Worm (Caenorhabditis elegans) whole organism, L4 larva: ENCODE results near the gene F40E12.1.

Source experiments
- D1046.2 ChIP-seq: fragments of 200-800 bp; sonication (Bioruptor generic); IDR thresholded peaks from 2 replicates; pipeline ENCODE4 v1.3.6; 2022; ENCODE audit warnings: missing genetic modification characterization, missing compliant biosample characterization
- F26F4.8 ChIP-seq: fragments of 200-800 bp; sonication (Bioruptor generic); conservative IDR thresholded peaks from 2 replicates; pipeline ENCODE4 v1.3.6; 2022; ENCODE audit warnings: missing genetic modification characterization, missing compliant biosample characterization
- R02D3.7 ChIP-seq: fragments of 150-350 bp; sonication (generic microtip); optimal IDR thresholded peaks from 3 replicates; lab custom pipeline; 2014; ENCODE audit warnings: missing biosample characterization, missing genetic modification characterization
- T26A8.4 ChIP-seq: fragments of 200-800 bp; sonication (Bioruptor generic); IDR thresholded peaks from 2 replicates; pipeline ENCODE4 v1.3.6; 2022; ENCODE audit warnings: missing genetic modification characterization, missing compliant biosample characterization
- Y48G9A.11 ChIP-seq: fragments of 200-800 bp; sonication (Bioruptor generic); IDR thresholded peaks from 2 replicates; pipeline ENCODE4 v1.3.6; 2022; ENCODE audit warnings: missing genetic modification reagents, missing genetic modification characterization, missing compliant biosample characterization
- Y5F2A.4 ChIP-seq: fragments of 200-800 bp; sonication (Bioruptor generic); optimal IDR thresholded peaks from 2 replicates; lab custom pipeline; 2018; ENCODE audit warnings: mild to moderate bottlenecking, missing genetic modification characterization, missing compliant biosample characterization
- ZK337.2 ChIP-seq: fragments of 200-800 bp; sonication (Bioruptor generic); IDR thresholded peaks from 2 replicates; pipeline ENCODE4 v1.3.6; 2022; ENCODE audit warnings: missing genetic modification reagents, missing genetic modification characterization, missing compliant biosample characterization
- ZK546.5 ChIP-seq, 2 experiments: sonication (generic microtip); optimal IDR thresholded peaks; 2 replicates each; lab custom pipeline; 2017; ENCODE audit warnings: missing biosample characterization in 2 of 2, missing genetic modification characterization in 2 of 2
- aha-1 ChIP-seq: fragments of 150-350 bp; peaks from one replicate; lab custom pipeline; 2014; ENCODE audit warnings: missing biosample characterization, missing genetic modification characterization
- ama-1 ChIP-seq: fragments of 150-350 bp; optimal IDR thresholded peaks from 2 replicates; lab custom pipeline; 2014; ENCODE audit warnings: inconsistent platforms, mixed read lengths
- arid-1 ChIP-seq: fragments of 200-800 bp; sonication (Bioruptor generic); conservative IDR thresholded peaks from 2 replicates; pipeline ENCODE4 v1.3.6; 2022; ENCODE audit warnings: missing genetic modification reagents, missing genetic modification characterization, missing compliant biosample characterization
- ceh-20 ChIP-seq: fragments of 200-800 bp; sonication (Bioruptor generic); IDR thresholded peaks from 2 replicates; pipeline ENCODE4 v1.3.6; 2022; ENCODE audit warnings: missing genetic modification reagents, missing genetic modification characterization, missing compliant biosample characterization
- ceh-28 ChIP-seq: fragments of 150-350 bp; optimal IDR thresholded peaks from 2 replicates; lab custom pipeline; 2014; ENCODE audit warnings: missing biosample characterization, missing genetic modification reagents, missing genetic modification characterization
- ceh-44 ChIP-seq: fragments of 200-800 bp; sonication (Bioruptor generic); IDR thresholded peaks from 2 replicates; pipeline ENCODE4 v1.3.6; 2022; ENCODE audit warnings: missing genetic modification reagents, missing genetic modification characterization, missing compliant biosample characterization
- ceh-62 ChIP-seq: sonication (generic microtip); optimal IDR thresholded peaks from 2 replicates; lab custom pipeline; 2017; ENCODE audit warnings: missing biosample characterization, missing genetic modification characterization
- ces-1 ChIP-seq: fragments of 150-350 bp; sonication (generic microtip); optimal IDR thresholded peaks from 4 replicates; lab custom pipeline; 2014; ENCODE audit warnings: missing biosample characterization, missing genetic modification reagents, missing genetic modification characterization
- daf-12 ChIP-seq: fragments of 150-350 bp; optimal IDR thresholded peaks from 2 replicates; lab custom pipeline; 2014; ENCODE audit warnings: missing biosample characterization, missing genetic modification reagents, missing genetic modification characterization
- daf-16 ChIP-seq, 3 experiments: sonication (generic microtip); optimal IDR thresholded peaks; 2 replicates each; lab custom pipeline; 2016 to 2017; ENCODE audit warnings: missing genetic modification characterization in 3 of 3, missing genetic modification reagents in 3 of 3, mild to moderate bottlenecking in 2 of 3, missing compliant biosample characterization in 2 of 3, missing biosample characterization in 1 of 3, moderate library complexity in 1 of 3
- duxl-1 ChIP-seq: sonication (generic microtip); optimal IDR thresholded peaks from 2 replicates; lab custom pipeline; 2016; ENCODE audit warnings: mild to moderate bottlenecking, missing genetic modification characterization, moderate library complexity, missing compliant biosample characterization; ENCODE audit not compliant: poor library complexity
- egl-43 ChIP-seq: fragments of 200-800 bp; sonication (Bioruptor generic); IDR thresholded peaks from 2 replicates; pipeline ENCODE4 v1.3.6; 2022; ENCODE audit warnings: missing genetic modification reagents, missing genetic modification characterization, missing compliant biosample characterization
- fkh-10 ChIP-seq: fragments of 150-350 bp; optimal IDR thresholded peaks from 2 replicates; lab custom pipeline; 2014; ENCODE audit warnings: missing biosample characterization, missing genetic modification reagents, missing genetic modification characterization
- gei-8 ChIP-seq: fragments of 200-800 bp; sonication (Bioruptor generic); optimal IDR thresholded peaks from 2 replicates; lab custom pipeline; 2018; ENCODE audit warnings: mild to moderate bottlenecking, missing genetic modification characterization, missing compliant biosample characterization
- hlh-11 ChIP-seq: fragments of 200-800 bp; sonication (Bioruptor generic); optimal IDR thresholded peaks from 2 replicates; lab custom pipeline; 2018; ENCODE audit warnings: mild to moderate bottlenecking, missing genetic modification characterization, missing compliant biosample characterization
- hmg-1.1 ChIP-seq: fragments of 200-800 bp; sonication (Bioruptor generic); IDR thresholded peaks from 2 replicates; pipeline ENCODE4 v1.3.6; 2022; ENCODE audit warnings: missing genetic modification reagents, missing genetic modification characterization, missing compliant biosample characterization
- jun-1 ChIP-seq: fragments of 150-350 bp; optimal IDR thresholded peaks from 2 replicates; lab custom pipeline; 2014; ENCODE audit warnings: missing biosample characterization, missing genetic modification reagents, missing genetic modification characterization
- lim-7 ChIP-seq: fragments of 200-800 bp; sonication (Bioruptor generic); IDR thresholded peaks from 2 replicates; pipeline ENCODE4 v1.3.6; 2022; ENCODE audit warnings: missing genetic modification characterization, missing compliant biosample characterization
- lin-1 ChIP-seq: fragments of 200-800 bp; sonication (Bioruptor generic); IDR thresholded peaks from 2 replicates; pipeline ENCODE4 v1.3.6; 2022; ENCODE audit warnings: missing genetic modification reagents, missing genetic modification characterization, missing compliant biosample characterization
- madf-9 ChIP-seq: fragments of 200-800 bp; sonication (Bioruptor generic); conservative IDR thresholded peaks from 2 replicates; pipeline ENCODE4 v1.3.6; 2022; ENCODE audit warnings: missing genetic modification reagents, missing genetic modification characterization, missing compliant biosample characterization
- mdt-29 ChIP-seq: fragments of 200-800 bp; sonication (Bioruptor generic); IDR thresholded peaks from 2 replicates; pipeline ENCODE4 v1.3.6; 2022; ENCODE audit warnings: missing genetic modification reagents, missing genetic modification characterization, missing compliant biosample characterization
- mep-1 ChIP-seq: fragments of 150-350 bp; sonication (generic microtip); optimal IDR thresholded peaks from 3 replicates; lab custom pipeline; 2014; ENCODE audit warnings: missing biosample characterization, missing genetic modification characterization
- mes-2 ChIP-seq: sonication (generic microtip); optimal IDR thresholded peaks from 2 replicates; lab custom pipeline; 2016; ENCODE audit warnings: missing genotype, mild to moderate bottlenecking, missing genetic modification characterization, missing compliant biosample characterization; ENCODE audit not compliant: poor library complexity, severe bottlenecking
- mxl-3 ChIP-seq: fragments of 200-800 bp; sonication (Bioruptor generic); optimal IDR thresholded peaks from 2 replicates; lab custom pipeline; 2018; ENCODE audit warnings: mild to moderate bottlenecking, missing genetic modification characterization, missing compliant biosample characterization
- nhr-10 ChIP-seq: fragments of 150-350 bp; optimal IDR thresholded peaks from 2 replicates; lab custom pipeline; 2014; ENCODE audit warnings: missing biosample characterization, missing genetic modification characterization
- nhr-11 ChIP-seq: fragments of 150-350 bp; optimal IDR thresholded peaks from 2 replicates; lab custom pipeline; 2014; ENCODE audit warnings: missing biosample characterization, missing genetic modification characterization
- nhr-237 ChIP-seq: sonication (generic microtip); optimal IDR thresholded peaks from 2 replicates; lab custom pipeline; 2017; ENCODE audit warnings: missing biosample characterization, missing genetic modification characterization
- nhr-28 ChIP-seq: fragments of 150-350 bp; optimal IDR thresholded peaks from 2 replicates; lab custom pipeline; 2014; ENCODE audit warnings: missing biosample characterization, missing genetic modification characterization
- nhr-42 ChIP-seq: fragments of 200-800 bp; sonication (Bioruptor generic); IDR thresholded peaks from 2 replicates; pipeline ENCODE4 v1.3.6; 2022; ENCODE audit warnings: missing genetic modification characterization, missing compliant biosample characterization
- nhr-48 ChIP-seq: sonication (generic microtip); optimal IDR thresholded peaks from 2 replicates; lab custom pipeline; 2016; ENCODE audit warnings: mild to moderate bottlenecking, missing genetic modification characterization, missing compliant biosample characterization
- nhr-6 ChIP-seq: fragments of 150-350 bp; optimal IDR thresholded peaks from 2 replicates; lab custom pipeline; 2014; ENCODE audit warnings: missing biosample characterization, missing genetic modification characterization
- pha-4 ChIP-seq, 2 experiments: fragments of 150-350 bp in 1 of 2; fragments of 200-800 bp in 1 of 2; sonication (Bioruptor generic) in 1 of 2; IDR thresholded peaks in 1 of 2; optimal IDR thresholded peaks in 1 of 2; 2 replicates each; pipeline versions ENCODE4 v1.3.6 to Lab custom; 2014 to 2022; ENCODE audit warnings: missing genetic modification characterization in 2 of 2, missing genetic modification reagents in 2 of 2, missing biosample characterization in 1 of 2, missing compliant biosample characterization in 1 of 2
- saeg-2 ChIP-seq: fragments of 200-800 bp; sonication (Bioruptor generic); IDR thresholded peaks from 2 replicates; pipeline ENCODE4 v1.3.6; 2022; ENCODE audit warnings: missing genetic modification reagents, missing genetic modification characterization, missing compliant biosample characterization
- tag-97 ChIP-seq: fragments of 200-800 bp; sonication (Bioruptor generic); IDR thresholded peaks from 2 replicates; pipeline ENCODE4 v1.3.6; 2022; ENCODE audit warnings: missing genetic modification characterization, missing compliant biosample characterization
- unc-39 ChIP-seq: sonication (generic microtip); optimal IDR thresholded peaks from 2 replicates; lab custom pipeline; 2017; ENCODE audit warnings: missing biosample characterization, missing genetic modification characterization
- zag-1 ChIP-seq: fragments of 150-350 bp; optimal IDR thresholded peaks from 2 replicates; lab custom pipeline; 2014; ENCODE audit warnings: missing biosample characterization, missing genetic modification characterization
- zfp-2 ChIP-seq: sonication (generic microtip); optimal IDR thresholded peaks from 2 replicates; lab custom pipeline; 2016; ENCODE audit warnings: mild to moderate bottlenecking, missing genetic modification characterization, missing compliant biosample characterization
- zfp-3 ChIP-seq: fragments of 200-800 bp; sonication (Bioruptor generic); conservative IDR thresholded peaks from 2 replicates; pipeline ENCODE4 v1.3.6; 2022; ENCODE audit warnings: missing genetic modification reagents, missing genetic modification characterization, missing compliant biosample characterization

F40E12.1 gene

DNA sequence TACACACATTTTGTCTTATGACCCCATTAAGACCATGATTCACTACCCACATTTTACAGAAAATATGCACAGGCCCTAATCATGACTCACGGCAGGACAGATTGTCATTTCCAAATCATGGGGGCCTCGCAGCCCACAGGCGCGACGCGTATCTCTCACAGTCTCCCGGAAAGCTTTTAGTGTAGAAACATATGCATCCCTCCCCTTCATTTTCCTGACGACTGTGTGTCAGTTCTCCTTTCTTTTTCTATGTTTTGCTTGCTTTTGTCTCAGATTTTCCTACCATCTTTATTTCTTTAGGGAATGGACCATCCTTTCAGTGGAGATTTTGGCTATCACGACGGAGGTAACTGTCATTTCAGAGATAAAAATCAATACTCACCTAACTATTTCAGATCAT lies 23.6 kb downstream of the F40E12.1 start, which contains the start of gene M151.1:
M151.1 (plus strand) TSS at position 301 of the 400 bp plus-strand sequence.
- TF ChIP-seq aha-1 (no peak), madf-9 (GFP tag; lab: Robert Waterston, UW) (no peak), ces-1 (no peak), hmg-1.1 (no peak), hlh-11 (no peak), nhr-10 (no peak), nhr-11 (no peak), F26F4.8 (GFP tag; lab: Robert Waterston, UW) (no peak), gei-8 (GFP tag; lab: Kevin White, UChicago) (no peak), D1046.2 (GFP tag; lab: Robert Waterston, UW) (no peak), ZK337.2 (GFP tag; lab: Robert Waterston, UW) (no peak), fkh-10 (GFP tag; lab: Kevin White, UChicago) (no peak), unc-39 (tag; lab: Kevin White, UChicago) (no peak), nhr-42 (GFP tag; lab: Robert Waterston, UW) (no peak), duxl-1 (tag; lab: Kevin White, UChicago) (no peak), daf-12 (no peak), mep-1 (tag; lab: Kevin White, UChicago) (no peak), nhr-237 (no peak), ama-1 (no peak), egl-43 (no peak)

DNA sequence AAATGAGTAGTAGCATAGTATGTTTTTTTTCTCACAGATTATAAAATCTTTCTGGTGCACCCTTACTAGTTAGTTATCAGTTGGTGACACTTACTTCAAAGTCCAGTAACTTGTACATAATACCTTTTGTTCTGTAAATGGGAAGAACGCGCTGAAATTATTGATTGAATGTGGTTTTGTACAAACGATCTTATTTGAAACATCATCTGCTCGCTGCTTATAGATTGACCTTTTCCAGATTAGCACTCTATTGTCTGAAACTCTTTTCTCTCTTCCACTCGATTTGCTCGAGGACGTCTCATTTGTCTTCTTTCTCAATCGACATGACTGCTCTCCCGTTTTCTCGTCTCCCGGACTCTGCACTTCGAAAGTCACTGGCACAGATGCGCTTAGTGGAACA lies 29.5 kb downstream of the F40E12.1 start, which contains the start of gene fbxb-33:
fbxb-33 (plus strand) TSS at position 301 of the 400 bp plus-strand sequence.
- TF ChIP-seq Y48G9A.11 (GFP tag; lab: Robert Waterston, UW) = no peak

ce11 chrII:3655378-3655777 lies 37.8 kb downstream of the F40E12.1 start, which contains the start of gene F19B10.5:
Gene F19B10.5, plus strand, starts transcription at chrII:3655678.
- TF ChIP-seq T26A8.4 (GFP tag; lab: Robert Waterston, UW) (no peak), lin-1 (GFP tag; lab: Robert Waterston, UW) (no peak), ama-1 (no peak), nhr-237 (no peak), nhr-6 (tag; lab: Kevin White, UChicago) (no peak), mdt-29 (GFP tag; lab: Robert Waterston, UW) (no peak), Y48G9A.11 (GFP tag; lab: Robert Waterston, UW) (no peak), zag-1 (no peak)

DNA sequence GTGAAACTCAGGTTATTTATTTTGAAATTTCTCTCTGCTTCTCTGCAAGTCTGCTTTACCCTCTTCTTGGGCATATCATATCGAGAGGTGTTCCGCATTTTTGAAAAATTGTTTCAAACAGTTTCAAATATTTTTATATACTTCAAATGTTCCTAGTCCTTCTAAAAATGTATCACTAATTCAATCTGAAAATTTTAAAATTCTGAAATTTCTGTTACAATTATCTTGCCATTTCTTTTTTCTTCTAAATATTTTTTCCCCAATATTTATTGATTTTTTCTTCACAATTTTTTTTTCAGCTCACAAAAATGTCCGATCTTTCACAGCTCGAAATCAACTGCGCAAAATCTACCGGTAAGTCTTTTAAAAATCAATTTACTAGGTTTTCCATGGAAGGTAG lies 42.2 kb downstream of the F40E12.1 start, which contains the start of gene F19B10.4:
F19B10.4 (plus strand) TSS at position 301 of the 400 bp plus-strand sequence.
- no peak for TF ChIP-seq ceh-62 (tag; lab: Kevin White, UChicago)
- TF ChIP-seq nhr-6 (tag; lab: Kevin White, UChicago) = no peak
- TF ChIP-seq arid-1 (GFP tag; lab: Robert Waterston, UW) = no peak
- no peak for TF ChIP-seq daf-16 (GFP tag; optimal IDR thresholded peaks at IDR 0.05; lab: Kevin White, UChicago)
- TF ChIP-seq daf-16 (tag; optimal IDR thresholded peaks at IDR 0.05; lab: Kevin White, UChicago) = no peak
- no peak for TF ChIP-seq ceh-44 (GFP tag; lab: Robert Waterston, UW)

- TF ChIP-seq jun-1 (tag; lab: Kevin White, UChicago) (no peak), tag-97 (GFP tag; lab: Robert Waterston, UW) (no peak), ceh-28 (tag; lab: Kevin White, UChicago) (no peak), zfp-3 (GFP tag; lab: Robert Waterston, UW) (no peak), mes-2 (tag; lab: Kevin White, UChicago) (peak; percentile 39), nhr-48 (no peak), saeg-2 (no peak), lim-7 (GFP tag; lab: Robert Waterston, UW) (no peak), nhr-28 (tag; lab: Kevin White, UChicago) (peak; percentile 36), zfp-2 (tag; lab: Kevin White, UChicago) (no peak), Y5F2A.4 (no peak), R02D3.7 (tag; lab: Kevin White, UChicago) (no peak), pha-4 (GFP tag; IDR thresholded peaks at IDR 0.05; lab: Robert Waterston, UW) (no peak), pha-4 (tag; optimal IDR thresholded peaks at IDR 0.05; lab: Kevin White, UChicago) (no peak), nhr-11 (no peak), mxl-3 (GFP tag; lab: Kevin White, UChicago) (peak; percentile 16), ceh-20 (GFP tag; lab: Robert Waterston, UW) (no peak), ZK546.5 (tag; optimal IDR thresholded peaks at IDR 0.05; lab: Kevin White, UChicago) (no peak)
Observed at ce11 chrII:3661932-3662331, 44.3 kb downstream of the F40E12.1 start, which contains the start of gene F19B10.13. Gene F19B10.13, plus strand, starts transcription at chrII:3662274.
